Fruit fly (Drosophila melanogaster) whole organism, embryonic: Measurements from ENCODE around the gene RpS28a.

Source experiments
- Abd-B ChIP-seq: fragments of 200-800 bp; sonication (Bioruptor generic); optimal IDR thresholded peaks from 2 replicates; lab custom pipeline; 2018; ENCODE audit warnings: missing biosample characterization, mild to moderate bottlenecking, missing genetic modification characterization, moderate library complexity
- Antp ChIP-seq: fragments of 200-800 bp; sonication (Bioruptor generic); optimal IDR thresholded peaks from 3 replicates; lab custom pipeline; 2016; ENCODE audit warnings: missing biosample characterization, missing genetic modification characterization
- Asciz ChIP-seq: fragments of 200-800 bp; sonication (Bioruptor generic); optimal IDR thresholded peaks from 2 replicates; lab custom pipeline; 2017; ENCODE audit warnings: missing biosample characterization, mild to moderate bottlenecking, missing genetic modification characterization, missing genetic modification reagents
- CG10462 ChIP-seq: fragments of 200-800 bp; sonication (Bioruptor generic); optimal IDR thresholded peaks from 2 replicates; lab custom pipeline; 2016; ENCODE audit warnings: missing biosample characterization, missing genetic modification characterization
- CG10565 ChIP-seq: fragments of 200-800 bp; sonication (Bioruptor generic); optimal IDR thresholded peaks from 3 replicates; lab custom pipeline; 2016; ENCODE audit warnings: missing biosample characterization, mild to moderate bottlenecking, missing genetic modification characterization
- CG12659 ChIP-seq: fragments of 200-800 bp; sonication (Bioruptor generic); optimal IDR thresholded peaks from 3 replicates; lab custom pipeline; 2017; ENCODE audit warnings: mild to moderate bottlenecking, missing biosample characterization, missing genetic modification reagents, missing genetic modification characterization
- CG13296 ChIP-seq: fragments of 200-800 bp; sonication (Bioruptor generic); optimal IDR thresholded peaks from 3 replicates; lab custom pipeline; 2018; ENCODE audit warnings: missing biosample characterization, mild to moderate bottlenecking, missing genetic modification characterization
- CG14965 ChIP-seq: fragments of 200-800 bp; sonication (Bioruptor generic); optimal IDR thresholded peaks from 2 replicates; lab custom pipeline; 2016; ENCODE audit warnings: missing biosample characterization, missing genetic modification characterization, borderline replicate concordance
- CG17829 ChIP-seq: fragments of 200-800 bp; optimal IDR thresholded peaks from 2 replicates; lab custom pipeline; 2019; ENCODE audit warnings: missing biosample characterization, mild to moderate bottlenecking, missing genetic modification characterization, moderate library complexity
- CG18599 ChIP-seq: fragments of 200-800 bp; sonication (Bioruptor generic); optimal IDR thresholded peaks from 3 replicates; lab custom pipeline; 2017; ENCODE audit warnings: missing biosample characterization, missing genetic modification characterization, mild to moderate bottlenecking, moderate library complexity, missing genetic modification reagents
- CG30403 ChIP-seq: fragments of 200-800 bp; sonication (Bioruptor generic); optimal IDR thresholded peaks from 3 replicates; lab custom pipeline; 2016; ENCODE audit warnings: missing biosample characterization, missing genetic modification characterization
- CG34224 ChIP-seq: fragments of 200-800 bp; sonication (Bioruptor generic); IDR thresholded peaks from 3 replicates; pipeline ENCODE4 v1.3.6; 2022; ENCODE audit warnings: missing biosample characterization, missing genetic modification characterization; ENCODE audit not compliant: partially characterized antibody
- CG3726 ChIP-seq: fragments of 200-800 bp; sonication (Bioruptor generic); IDR thresholded peaks from 3 replicates; pipeline ENCODE4, ENCODE4 v1.3.6; 2022; ENCODE audit warnings: missing biosample characterization, missing genetic modification characterization
- CG4424 ChIP-seq: fragments of 200-800 bp; sonication (Bioruptor generic); optimal IDR thresholded peaks from 3 replicates; lab custom pipeline; 2016; ENCODE audit warnings: missing biosample characterization, missing genetic modification characterization
- CG4730 ChIP-seq: fragments of 200-800 bp; sonication (Bioruptor generic); IDR thresholded peaks from 2 replicates; pipeline ENCODE4 v1.3.6; 2022; ENCODE audit warnings: missing biosample characterization, missing genetic modification characterization
- CG5245 ChIP-seq: fragments of 200-800 bp; sonication (Bioruptor generic); optimal IDR thresholded peaks from 3 replicates; lab custom pipeline; 2016; ENCODE audit warnings: missing biosample characterization, missing genetic modification characterization
- CG6254 ChIP-seq: fragments of 200-800 bp; sonication (Bioruptor generic); optimal IDR thresholded peaks from 3 replicates; lab custom pipeline; 2017; ENCODE audit warnings: mild to moderate bottlenecking, missing biosample characterization, missing genetic modification reagents, missing genetic modification characterization
- CG6813 ChIP-seq: fragments of 200-800 bp; sonication (Bioruptor generic); optimal IDR thresholded peaks from 2 replicates; lab custom pipeline; 2017; ENCODE audit warnings: missing biosample characterization, missing genetic modification characterization, mild to moderate bottlenecking, moderate library complexity, missing genetic modification reagents
- CG8281 ChIP-seq: fragments of 200-800 bp; sonication (Bioruptor generic); optimal IDR thresholded peaks from 2 replicates; lab custom pipeline; 2018; ENCODE audit warnings: missing biosample characterization, mild to moderate bottlenecking, missing genetic modification characterization, moderate library complexity
- CoRest ChIP-seq: fragments of 200-800 bp; sonication (Bioruptor generic); optimal IDR thresholded peaks from 3 replicates; lab custom pipeline; 2018; ENCODE audit warnings: missing biosample characterization, mild to moderate bottlenecking, missing genetic modification characterization, moderate library complexity
- Dip2 ChIP-seq: fragments of 200-800 bp; sonication (Bioruptor generic); IDR thresholded peaks from 2 replicates; pipeline ENCODE4 v1.3.6; 2022; ENCODE audit warnings: missing biosample characterization, missing genetic modification characterization
- Dll ChIP-seq: fragments of 200-800 bp; sonication (Bioruptor generic); IDR thresholded peaks from 4 replicates; pipeline ENCODE4 v1.3.6; 2022; ENCODE audit warnings: missing biosample characterization, missing genetic modification characterization; ENCODE audit not compliant: partially characterized antibody
- H2.0 ChIP-seq: fragments of 200-800 bp; sonication (Bioruptor generic); IDR thresholded peaks from 2 replicates; pipeline ENCODE4 v1.3.6; 2022; ENCODE audit warnings: missing biosample characterization, missing genetic modification characterization
- HmgD ChIP-seq: fragments of 200-800 bp; sonication (Bioruptor generic); optimal IDR thresholded peaks from 3 replicates; lab custom pipeline; 2016; ENCODE audit warnings: missing biosample characterization, missing genetic modification characterization
- Hr78 ChIP-seq, 2 experiments: fragments of 200-800 bp in 1 of 2; fragments of >200 bp in 1 of 2; sonication (Bioruptor generic) in 1 of 2; optimal IDR thresholded peaks; 2 replicates each; lab custom pipeline; 2017 to 2019; ENCODE audit warnings: missing biosample characterization in 2 of 2, missing genetic modification characterization in 2 of 2, mild to moderate bottlenecking in 1 of 2, moderate library complexity in 1 of 2
- Lpt ChIP-seq: fragments of >200 bp; optimal IDR thresholded peaks from 2 replicates; lab custom pipeline; 2018; ENCODE audit warnings: missing biosample characterization, missing genetic modification characterization
- NK7.1 ChIP-seq: fragments of 200-800 bp; sonication (Bioruptor generic); optimal IDR thresholded peaks from 3 replicates; lab custom pipeline; 2016; ENCODE audit warnings: missing biosample characterization, missing genetic modification characterization
- PHDP ChIP-seq: fragments of 200-800 bp; sonication (Bioruptor generic); optimal IDR thresholded peaks from 3 replicates; lab custom pipeline; 2018; ENCODE audit warnings: missing biosample characterization, mild to moderate bottlenecking, missing genetic modification characterization, moderate library complexity
- Six4 ChIP-seq: fragments of 200-800 bp; sonication (Bioruptor generic); optimal IDR thresholded peaks from 2 replicates; lab custom pipeline; 2016; ENCODE audit warnings: missing biosample characterization, missing genetic modification characterization
- Xbp1 ChIP-seq: fragments of 200-800 bp; sonication (Bioruptor generic); optimal IDR thresholded peaks from 3 replicates; lab custom pipeline; 2016; ENCODE audit warnings: missing biosample characterization, mild to moderate bottlenecking, missing genetic modification characterization
- cad ChIP-seq: fragments of >200 bp; optimal IDR thresholded peaks from 2 replicates; lab custom pipeline; 2017; ENCODE audit warnings: missing biosample characterization, missing genetic modification characterization
- caup ChIP-seq: fragments of 200-800 bp; sonication (Bioruptor generic); optimal IDR thresholded peaks from 3 replicates; lab custom pipeline; 2017; ENCODE audit warnings: missing biosample characterization, mild to moderate bottlenecking, missing genetic modification characterization, moderate library complexity; ENCODE audit not compliant: severe bottlenecking
- cg ChIP-seq: fragments of 200-800 bp; sonication (Bioruptor generic); optimal IDR thresholded peaks from 3 replicates; lab custom pipeline; 2019; ENCODE audit warnings: missing biosample characterization, mild to moderate bottlenecking, missing genetic modification characterization, moderate library complexity
- chinmo ChIP-seq: fragments of 200-800 bp; sonication (Bioruptor generic); IDR thresholded peaks from 4 replicates; pipeline ENCODE4 v1.3.6; 2022; ENCODE audit warnings: missing biosample characterization, missing genetic modification characterization; ENCODE audit not compliant: partially characterized antibody
- da ChIP-seq: fragments of 200-800 bp; sonication (Bioruptor generic); optimal IDR thresholded peaks from 2 replicates; lab custom pipeline; 2016; ENCODE audit warnings: missing biosample characterization, missing genetic modification characterization
- ems ChIP-seq: fragments of 200-800 bp; sonication (Bioruptor generic); optimal IDR thresholded peaks from 3 replicates; lab custom pipeline; 2016; ENCODE audit warnings: missing biosample characterization, missing genetic modification characterization
- eyg ChIP-seq: fragments of 200-800 bp; sonication (Bioruptor generic); optimal IDR thresholded peaks from 3 replicates; lab custom pipeline; 2016; ENCODE audit warnings: missing biosample characterization, missing genetic modification characterization
- fru ChIP-seq: fragments of >200 bp; optimal IDR thresholded peaks from 2 replicates; lab custom pipeline; 2017
- her ChIP-seq: fragments of 200-800 bp; sonication (Bioruptor generic); optimal IDR thresholded peaks from 2 replicates; lab custom pipeline; 2016; ENCODE audit warnings: missing biosample characterization, missing genetic modification characterization
- hkb ChIP-seq, 2 experiments: fragments of 200-800 bp in 1 of 2; fragments of >200 bp in 1 of 2; sonication (Bioruptor generic) in 1 of 2; IDR thresholded peaks in 1 of 2; optimal IDR thresholded peaks in 1 of 2; 2 replicates each; pipeline versions ENCODE4 v1.3.6 to Lab custom; 2017 to 2022; ENCODE audit warnings: missing biosample characterization in 1 of 2, missing genetic modification characterization in 1 of 2
- lov ChIP-seq, 2 experiments: fragments of 200-800 bp in 1 of 2; fragments of >200 bp in 1 of 2; sonication (Bioruptor generic) in 1 of 2; IDR thresholded peaks in 1 of 2; optimal IDR thresholded peaks in 1 of 2; 2 replicates in 1 of 2; 3 replicates in 1 of 2; pipeline versions ENCODE4 v1.3.6 to Lab custom; 2017 to 2022; ENCODE audit warnings: missing biosample characterization in 1 of 2, missing genetic modification characterization in 1 of 2
- nerfin-1 ChIP-seq: fragments of 200-800 bp; sonication (Bioruptor generic); optimal IDR thresholded peaks from 3 replicates; lab custom pipeline; 2019; ENCODE audit warnings: missing biosample characterization, mild to moderate bottlenecking, missing genetic modification characterization, moderate library complexity
- nmo ChIP-seq: fragments of 200-800 bp; sonication (Bioruptor generic); optimal IDR thresholded peaks from 2 replicates; lab custom pipeline; 2018; ENCODE audit warnings: missing biosample characterization, mild to moderate bottlenecking, missing genetic modification characterization, moderate library complexity
- p53 ChIP-seq: fragments of 200-800 bp; sonication (Bioruptor generic); optimal IDR thresholded peaks from 2 replicates; lab custom pipeline; 2016; ENCODE audit warnings: missing biosample characterization, missing genetic modification characterization
- rib ChIP-seq: fragments of 200-800 bp; sonication (Bioruptor generic); IDR thresholded peaks from 2 replicates; pipeline ENCODE4 v1.3.6; 2022; ENCODE audit warnings: missing biosample characterization, missing genetic modification characterization
- slou ChIP-seq: fragments of 200-800 bp; sonication (Bioruptor generic); optimal IDR thresholded peaks from 3 replicates; lab custom pipeline; 2016; ENCODE audit warnings: missing biosample characterization, missing genetic modification characterization
- vvl ChIP-seq: fragments of 200-800 bp; sonication (Bioruptor generic); IDR thresholded peaks from 2 replicates; pipeline ENCODE4 v1.3.6; 2022; ENCODE audit warnings: missing biosample characterization, missing genetic modification characterization
- zfh2 ChIP-seq: fragments of 200-800 bp; sonication (Bioruptor generic); optimal IDR thresholded peaks from 2 replicates; lab custom pipeline; 2016; ENCODE audit warnings: missing biosample characterization, missing genetic modification characterization

The RpS28a gene

dm6 chr3R:29983073-29983544 is 39.3 kb downstream of the RpS28a start, which contains the start of gene CG7896 (continued):
- TF ChIP-seq CG13296 (peak; percentile 69), Hr78 (GFP tag; optimal IDR thresholded peaks at IDR 0.05; lab: Kevin White, UChicago) (peak in 1 of 2 experiments; percentile 62), CoRest (peak; percentile 75), HmgD (GFP tag; lab: Kevin White, UChicago) (no peak), cad (no peak), rib (GFP tag; lab: Robert Waterston, UW) (0 out of 2 replicates have a peak, but pooled peaks have one; percentile 22), CG6813 (GFP tag; lab: Kevin White, UChicago) (peak; percentile 48), zfh2 (GFP tag; lab: Kevin White, UChicago) (peak; percentile 28), vvl (GFP tag; lab: Robert Waterston, UW) (peak; percentile 90), p53 (GFP tag; lab: Kevin White, UChicago) (no peak), caup (GFP tag; lab: Kevin White, UChicago) (peak; percentile 67), CG30403 (GFP tag; lab: Kevin White, UChicago) (peak; percentile 77), Antp (GFP tag; lab: Kevin White, UChicago) (peak; percentile 2), PHDP (peak; percentile 56), Dip2 (GFP tag; lab: Robert Waterston, UW) (no peak), da (GFP tag; lab: Kevin White, UChicago) (no peak), CG34224 (no peak), CG4424 (GFP tag; lab: Kevin White, UChicago) (peak; percentile 69), Six4 (GFP tag; lab: Kevin White, UChicago) (peak; percentile 25), fru (lab: Kevin White, UChicago) (no peak), slou (GFP tag; lab: Kevin White, UChicago) (peak; percentile 62), ems (peak; percentile 56), CG17829 (peak; percentile 86), CG18599 (peak; percentile 71), her (GFP tag; lab: Kevin White, UChicago) (no peak), Abd-B (GFP tag; lab: Kevin White, UChicago) (peak; percentile 54), lov (optimal IDR thresholded peaks at IDR 0.05; lab: Kevin White, UChicago) (no peak), lov (GFP tag; IDR thresholded peaks at IDR 0.05; lab: Robert Waterston, UW) (0 out of 3 replicates have a peak, but pooled peaks have one; percentile 61), CG8281 (tag; lab: Kevin White, UChicago) (peak; percentile 29), CG14965 (no peak), CG5245 (GFP tag; lab: Kevin White, UChicago) (peak; percentile 40), eyg (GFP tag; lab: Kevin White, UChicago) (no peak), nmo (GFP tag; lab: Kevin White, UChicago) (peak; percentile 89), CG12659 (GFP tag; lab: Kevin White, UChicago) (peak; percentile 61), Asciz (GFP tag; lab: Kevin White, UChicago) (peak; percentile 4), NK7.1 (no peak), CG3726 (GFP tag; lab: Robert Waterston, UW) (peak; percentile 74; the same call in 2 of the 3 replicates), CG6254 (GFP tag; lab: Kevin White, UChicago) (peak; percentile 41), nerfin-1 (peak; percentile 45), Xbp1 (GFP tag; lab: Kevin White, UChicago) (peak; percentile 64), cg (GFP tag; lab: Kevin White, UChicago) (no peak), chinmo (GFP tag; lab: Robert Waterston, UW) (peak; percentile 86; the same call in 3 of the 4 replicates), CG10565 (GFP tag; lab: Kevin White, UChicago) (no peak), Dll (no peak), H2.0 (GFP tag; lab: Robert Waterston, UW) (peak; percentile 71), CG10462 (peak; percentile 15), hkb (optimal IDR thresholded peaks at IDR 0.05; lab: Kevin White, UChicago) (no peak), hkb (GFP tag; IDR thresholded peaks at IDR 0.05; lab: Robert Waterston, UW) (peak; percentile 88), CG4730 (peak; percentile 74), Lpt (GFP tag; lab: Kevin White, UChicago) (no peak)
